Fruit fly (Drosophila melanogaster) whole organism, embryonic: ENCODE results near the gene Pdh.

Experiments used
- Jarid2 ChIP-seq: fragments of 200-800 bp; sonication (Bioruptor generic); optimal IDR thresholded peaks from 3 replicates; lab custom pipeline; 2017; ENCODE audit warnings: mild to moderate bottlenecking, missing biosample characterization, missing genetic modification reagents, missing genetic modification characterization
- ro ChIP-seq: fragments of 200-800 bp; sonication (Bioruptor generic); IDR thresholded peaks from 2 replicates; pipeline ENCODE4 v1.3.6; 2022; ENCODE audit warnings: missing biosample characterization, missing genetic modification characterization
- sug ChIP-seq: fragments of 200-800 bp; optimal IDR thresholded peaks from 2 replicates; lab custom pipeline; 2019; ENCODE audit warnings: missing biosample characterization, mild to moderate bottlenecking, missing genetic modification characterization, moderate library complexity
- trem ChIP-seq: fragments of 200-800 bp; optimal IDR thresholded peaks from 3 replicates; lab custom pipeline; 2019; ENCODE audit warnings: missing biosample characterization, mild to moderate bottlenecking, missing genetic modification characterization, moderate library complexity

- no peak for TF ChIP-seq ro (GFP tag; lab: Robert Waterston, UW)
- no peak for TF ChIP-seq Jarid2 (GFP tag; lab: Kevin White, UChicago)
- TF ChIP-seq sug (tag; lab: Kevin White, UChicago), result no peak
- TF ChIP-seq trem, result no peak
These were observed 7.2 kb upstream of the Pdh start for dm6 chr3L:16361200-16361815.
